Worm (Caenorhabditis elegans) whole organism, L2 larva: Measurements from ENCODE around the gene Y32G9A.3.

Source experiments
- Y55F3AM.14 ChIP-seq: fragments of 200-800 bp; sonication (Bioruptor generic); optimal IDR thresholded peaks from 2 replicates; lab custom pipeline; 2018; ENCODE audit warnings: mild to moderate bottlenecking, missing genetic modification characterization, missing compliant biosample characterization
- ZK546.5 ChIP-seq: sonication (generic microtip); optimal IDR thresholded peaks from 2 replicates; lab custom pipeline; 2017; ENCODE audit warnings: missing biosample characterization, missing genetic modification characterization
- aly-2 ChIP-seq: fragments of 150-350 bp; optimal IDR thresholded peaks from 2 replicates; lab custom pipeline; 2014; ENCODE audit warnings: missing biosample characterization, missing genetic modification characterization
- ceh-16 ChIP-seq: fragments of 150-350 bp; optimal IDR thresholded peaks from 2 replicates; lab custom pipeline; 2014; ENCODE audit warnings: missing biosample characterization, missing genetic modification characterization
- elt-1 ChIP-seq: fragments of 150-350 bp; optimal IDR thresholded peaks from 2 replicates; lab custom pipeline; 2014; ENCODE audit warnings: missing biosample characterization, missing genetic modification characterization
- elt-3 ChIP-seq: sonication (generic microtip); optimal IDR thresholded peaks from 2 replicates; lab custom pipeline; 2017; ENCODE audit warnings: missing biosample characterization, missing genetic modification characterization
- mbf-1 ChIP-seq: sonication (generic microtip); optimal IDR thresholded peaks from 2 replicates; lab custom pipeline; 2017; ENCODE audit warnings: missing biosample characterization, missing genetic modification characterization
- nhr-11 ChIP-seq: fragments of 150-350 bp; optimal IDR thresholded peaks from 2 replicates; lab custom pipeline; 2014; ENCODE audit warnings: missing biosample characterization, missing genetic modification characterization
- nhr-23 ChIP-seq: fragments of 150-350 bp; optimal IDR thresholded peaks from 2 replicates; lab custom pipeline; 2014; ENCODE audit warnings: missing biosample characterization, missing genetic modification reagents, missing genetic modification characterization
- nhr-237 ChIP-seq: fragments of 150-350 bp; optimal IDR thresholded peaks from 2 replicates; lab custom pipeline; 2014; ENCODE audit warnings: missing biosample characterization, missing genetic modification characterization
- skn-1 ChIP-seq: sonication (generic microtip); optimal IDR thresholded peaks from 2 replicates; lab custom pipeline; 2017; ENCODE audit warnings: missing biosample characterization, missing genetic modification characterization
- snpc-4 ChIP-seq: fragments of 150-350 bp; optimal IDR thresholded peaks from 2 replicates; lab custom pipeline; 2014; ENCODE audit warnings: missing biosample characterization, missing genetic modification characterization
- unc-62 ChIP-seq: fragments of 150-350 bp; optimal IDR thresholded peaks from 2 replicates; lab custom pipeline; 2014; ENCODE audit warnings: missing biosample characterization, missing genetic modification reagents, missing genetic modification characterization
- ztf-4 ChIP-seq: fragments of 150-350 bp; optimal IDR thresholded peaks from 2 replicates; lab custom pipeline; 2014; ENCODE audit warnings: missing biosample characterization, missing genetic modification characterization

- TF ChIP-seq ZK546.5 (no peak), elt-3 (tag; lab: Kevin White, UChicago) (no peak), Y55F3AM.14 (no peak), unc-62 (no peak), elt-1 (tag; lab: Kevin White, UChicago) (no peak), snpc-4 (tag; lab: Kevin White, UChicago) (no peak), skn-1 (tag; lab: Kevin White, UChicago) (no peak), ztf-4 (tag; lab: Kevin White, UChicago) (no peak), nhr-237 (tag; lab: Kevin White, UChicago) (no peak), nhr-11 (tag; lab: Kevin White, UChicago) (no peak), ceh-16 (no peak), aly-2 (tag; lab: Kevin White, UChicago) (no peak), mbf-1 (tag; lab: Kevin White, UChicago) (no peak), nhr-23 (tag; lab: Kevin White, UChicago) (no peak)
Observed at ce11 chrV:1868025-1868424, 43.2 kb upstream of the Y32G9A.3 start.
